Worm (Caenorhabditis elegans) whole organism, midembryonic: Measurements from ENCODE around the gene W04B5.3.

Source experiments
- T22C8.4 ChIP-seq: fragments of 200-800 bp; sonication (Bioruptor generic); IDR thresholded peaks from 2 replicates; pipeline ENCODE4 v1.3.6; 2022; ENCODE audit warnings: missing genetic modification characterization, missing compliant biosample characterization
- flt-1 ChIP-seq: fragments of 200-800 bp; sonication (Bioruptor generic); IDR thresholded peaks from 2 replicates; pipeline ENCODE4 v1.3.6; 2022; ENCODE audit warnings: missing genetic modification characterization, missing compliant biosample characterization
- med-1 ChIP-seq: sonication (generic microtip); optimal IDR thresholded peaks from 2 replicates; lab custom pipeline; 2017; ENCODE audit warnings: missing genetic modification characterization, mild to moderate bottlenecking, missing compliant biosample characterization, antibody characterized with exemption, missing genetic modification reagents; ENCODE audit not compliant: insufficient read depth
- ztf-23 ChIP-seq: fragments of 200-800 bp; sonication (Bioruptor generic); IDR thresholded peaks from 2 replicates; pipeline ENCODE4 v1.3.6; 2022; ENCODE audit warnings: missing genetic modification reagents, missing genetic modification characterization, missing compliant biosample characterization
- ztf-29 ChIP-seq: fragments of 200-800 bp; sonication (Bioruptor generic); IDR thresholded peaks from 2 replicates; pipeline ENCODE4 v1.3.6; 2022; ENCODE audit warnings: missing genetic modification reagents, missing genetic modification characterization, missing compliant biosample characterization

DNA sequence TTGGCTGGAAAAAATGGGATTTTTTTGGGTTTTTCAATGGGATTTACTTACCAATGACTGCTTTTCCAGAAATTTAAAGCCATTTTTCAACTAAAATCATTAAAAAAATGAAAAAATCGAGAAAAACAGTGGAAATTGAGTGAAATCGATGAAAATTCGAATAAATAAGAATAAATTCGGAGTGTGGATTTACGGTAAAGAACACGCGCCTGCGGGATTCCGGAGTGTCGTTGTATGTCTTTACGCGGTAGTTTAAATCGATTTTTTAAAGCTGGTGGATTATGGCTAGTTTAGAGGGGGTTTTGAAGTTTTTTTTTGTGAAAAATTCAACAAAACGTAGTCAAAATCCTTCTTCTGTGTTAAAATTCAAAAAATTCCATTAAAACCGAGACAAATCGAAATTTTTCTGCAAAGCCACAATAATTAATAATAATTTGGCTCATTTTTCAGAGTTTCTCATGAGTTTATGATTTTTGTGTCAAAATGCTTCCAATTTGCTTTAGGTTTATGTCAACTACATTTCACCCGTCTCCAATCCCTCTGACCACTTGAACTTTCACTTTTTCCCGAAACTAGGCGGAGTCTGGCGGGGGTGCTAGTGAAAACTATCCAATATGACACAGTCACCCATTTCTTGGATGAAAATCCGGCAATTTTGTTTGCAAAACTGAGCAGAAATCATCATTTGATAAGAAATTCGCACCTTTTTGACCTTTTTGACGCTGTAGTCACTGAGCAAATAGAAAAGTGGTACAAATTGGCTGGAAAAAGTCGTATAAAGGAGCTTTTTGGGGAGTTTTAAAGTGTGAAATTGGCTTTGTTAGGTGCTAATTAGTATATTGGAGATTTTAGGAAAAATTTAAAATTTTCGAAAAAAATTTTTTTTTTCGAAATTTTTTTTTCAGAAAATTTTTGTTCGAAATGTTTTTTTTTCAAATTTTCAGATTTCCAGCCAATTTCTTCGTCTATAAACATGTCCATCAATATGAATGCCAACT lies 16.9 kb upstream of the W04B5.3 start, which contains the start of the genes cic-1 and strm-1:
- TF ChIP-seq ztf-23 (GFP tag; lab: Robert Waterston, UW): no peak
- TF ChIP-seq ztf-29 (GFP tag; lab: Robert Waterston, UW): no peak
- peak; percentile 66 for TF ChIP-seq T22C8.4 (GFP tag; lab: Robert Waterston, UW)
- no peak for TF ChIP-seq med-1 (GFP tag; lab: Kevin White, UChicago)
- TF ChIP-seq flt-1 (GFP tag; lab: Robert Waterston, UW): no peak
